Fruit fly (Drosophila melanogaster) whole organism: ENCODE data around the gene CG13248.

Source experiments
- CG8478 ChIP-seq: fragments of >200 bp; optimal IDR thresholded peaks from 2 replicates; lab custom pipeline; 2018; ENCODE audit warnings: inconsistent platforms
- Dll ChIP-seq: fragments of >200 bp; optimal IDR thresholded peaks from 2 replicates; lab custom pipeline; 2017
- EcR ChIP-seq, 2 experiments: fragments of >200 bp; optimal IDR thresholded peaks; 2 replicates each; lab custom pipeline; 2017; ENCODE audit warnings: missing biosample characterization in 2 of 2, missing genetic modification characterization in 2 of 2, missing genetic modification reagents in 2 of 2
- pan ChIP-seq: fragments of >200 bp; optimal IDR thresholded peaks from 2 replicates; lab custom pipeline; 2017
- psq ChIP-seq: fragments of >200 bp; optimal IDR thresholded peaks from 2 replicates; lab custom pipeline; 2017
- usp ChIP-seq: fragments of >200 bp; optimal IDR thresholded peaks from 2 replicates; lab custom pipeline; 2017; ENCODE audit warnings: missing biosample characterization, missing genetic modification characterization, mixed read lengths

dm6 chr3L:20439772-20440171 is 29.4 kb upstream of the CG13248 start, which contains the start of gene Hpd:
- TF ChIP-seq usp (GFP tag; lab: Kevin White, UChicago) (no peak), pan (lab: Kevin White, UChicago) (no peak), CG8478 (lab: Kevin White, UChicago) (no peak), psq (no peak), EcR (GFP tag; optimal IDR thresholded peaks at IDR 0.05; lab: Kevin White, UChicago) (no peak), Dll (lab: Kevin White, UChicago) (no peak)
